Worm (Caenorhabditis elegans): ENCODE data around the gene spp-19.

DNA sequence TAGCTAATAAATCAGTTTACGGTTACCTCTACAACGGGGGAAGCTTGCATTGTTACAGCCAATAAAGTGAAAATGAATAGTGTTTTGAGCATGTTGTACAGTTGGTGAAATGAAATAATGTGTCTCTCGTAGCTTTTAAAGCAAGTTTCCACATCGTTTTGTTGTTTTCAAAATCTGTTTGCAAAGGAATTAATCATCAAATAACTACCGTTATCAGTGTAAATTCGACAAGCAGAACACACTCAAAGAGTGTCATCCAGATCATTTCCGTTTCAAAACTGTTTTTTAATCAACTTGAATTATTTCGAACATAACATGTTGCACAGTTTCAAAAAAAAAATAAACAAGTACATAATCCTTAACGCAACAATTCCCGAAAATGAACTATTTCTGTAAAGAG lies 4.5 kb downstream of the spp-19 start, which contains the start of gene spp-27:
- no peak for TF ChIP-seq unc-86 (tag; optimal IDR thresholded peaks at IDR 0.05)
- TF ChIP-seq rnt-1 (tag; optimal IDR thresholded peaks at IDR 0.05), result no peak
- no peak for TF ChIP-seq unc-55 (GFP tag; optimal IDR thresholded peaks at IDR 0.05)
- TF ChIP-seq tbx-2 (tag; optimal IDR thresholded peaks at IDR 0.05), result no peak
- no peak for TF ChIP-seq ets-4 (tag; optimal IDR thresholded peaks at IDR 0.05)
